Fruit fly (Drosophila melanogaster) whole organism, embryonic: ENCODE measurements around the gene CG15308.

Experiments used
- Awh ChIP-seq: fragments of 200-800 bp; sonication (Bioruptor generic); IDR thresholded peaks from 2 replicates; pipeline ENCODE4, ENCODE4 v1.3.6; 2022; ENCODE audit warnings: missing biosample characterization, missing genetic modification characterization
- CG11504 ChIP-seq: fragments of 200-800 bp; sonication (Bioruptor generic); optimal IDR thresholded peaks from 3 replicates; lab custom pipeline; 2019; ENCODE audit warnings: missing biosample characterization, mild to moderate bottlenecking, missing genetic modification characterization, moderate library complexity
- CG11695 ChIP-seq: fragments of 200-800 bp; sonication (Bioruptor generic); IDR thresholded peaks from 3 replicates; pipeline ENCODE4 v1.3.6; 2022; ENCODE audit warnings: missing biosample characterization, missing genetic modification characterization
- CG12391 ChIP-seq: fragments of 200-800 bp; sonication (Bioruptor generic); optimal IDR thresholded peaks from 3 replicates; lab custom pipeline; 2018; ENCODE audit warnings: missing biosample characterization, mild to moderate bottlenecking, missing genetic modification characterization, moderate library complexity
- CG12659 ChIP-seq: fragments of 200-800 bp; sonication (Bioruptor generic); optimal IDR thresholded peaks from 3 replicates; lab custom pipeline; 2017; ENCODE audit warnings: mild to moderate bottlenecking, missing biosample characterization, missing genetic modification reagents, missing genetic modification characterization
- CG13424 ChIP-seq: fragments of 200-800 bp; sonication (Bioruptor generic); optimal IDR thresholded peaks from 2 replicates; lab custom pipeline; 2019; ENCODE audit warnings: missing biosample characterization, mild to moderate bottlenecking, missing genetic modification characterization, moderate library complexity
- CG15269 ChIP-seq: fragments of 200-800 bp; sonication (Bioruptor generic); optimal IDR thresholded peaks from 2 replicates; lab custom pipeline; 2018; ENCODE audit warnings: missing biosample characterization, mild to moderate bottlenecking, missing genetic modification characterization, moderate library complexity
- CG15696 ChIP-seq: fragments of 200-800 bp; sonication (Bioruptor generic); optimal IDR thresholded peaks from 2 replicates; lab custom pipeline; 2019; ENCODE audit warnings: missing biosample characterization, mild to moderate bottlenecking, missing genetic modification characterization, moderate library complexity
- CG1603 ChIP-seq: fragments of 200-800 bp; sonication (Bioruptor generic); optimal IDR thresholded peaks from 2 replicates; lab custom pipeline; 2019; ENCODE audit warnings: missing biosample characterization, mild to moderate bottlenecking, missing genetic modification characterization, moderate library complexity
- CG16813 ChIP-seq: fragments of 200-800 bp; sonication (Bioruptor generic); IDR thresholded peaks from 3 replicates; pipeline ENCODE4 v1.3.6; 2022; ENCODE audit warnings: missing biosample characterization, missing genetic modification characterization; ENCODE audit not compliant: partially characterized antibody
- CG17328 ChIP-seq: fragments of 200-800 bp; sonication (Bioruptor generic); IDR thresholded peaks from 2 replicates; pipeline ENCODE4 v1.3.6; 2022; ENCODE audit warnings: missing biosample characterization, missing genetic modification characterization
- CG17359 ChIP-seq: fragments of 200-800 bp; sonication (Bioruptor generic); optimal IDR thresholded peaks from 3 replicates; lab custom pipeline; 2018; ENCODE audit warnings: missing biosample characterization, mild to moderate bottlenecking, missing genetic modification characterization, moderate library complexity
- CG17612 ChIP-seq: fragments of 200-800 bp; sonication (Bioruptor generic); IDR thresholded peaks from 2 replicates; pipeline ENCODE4 v1.3.6; 2022; ENCODE audit warnings: missing biosample characterization, missing genetic modification characterization
- CG2712 ChIP-seq: fragments of 200-800 bp; optimal IDR thresholded peaks from 3 replicates; lab custom pipeline; 2019; ENCODE audit warnings: missing biosample characterization, mild to moderate bottlenecking, missing genetic modification characterization, moderate library complexity
- CG3065 ChIP-seq: fragments of 200-800 bp; sonication (Bioruptor generic); optimal IDR thresholded peaks from 2 replicates; lab custom pipeline; 2016; ENCODE audit warnings: missing biosample characterization, missing genetic modification characterization
- CG4360 ChIP-seq: fragments of 200-800 bp; sonication (Bioruptor generic); IDR thresholded peaks from 2 replicates; pipeline ENCODE4 v1.3.6; 2022; ENCODE audit warnings: missing biosample characterization, missing genetic modification characterization
- CG4730 ChIP-seq: fragments of 200-800 bp; sonication (Bioruptor generic); IDR thresholded peaks from 2 replicates; pipeline ENCODE4 v1.3.6; 2022; ENCODE audit warnings: missing biosample characterization, missing genetic modification characterization
- CG7556 ChIP-seq: fragments of 200-800 bp; sonication (Bioruptor generic); optimal IDR thresholded peaks from 2 replicates; lab custom pipeline; 2017; ENCODE audit warnings: missing biosample characterization, mild to moderate bottlenecking, missing genetic modification characterization
- CG8388 ChIP-seq: fragments of 200-800 bp; sonication (Bioruptor generic); optimal IDR thresholded peaks from 2 replicates; lab custom pipeline; 2019; ENCODE audit warnings: missing biosample characterization, mild to moderate bottlenecking, missing genetic modification characterization, moderate library complexity
- CG9876 ChIP-seq: fragments of 200-800 bp; sonication (Bioruptor generic); optimal IDR thresholded peaks from 2 replicates; lab custom pipeline; 2016; ENCODE audit warnings: missing biosample characterization, missing genetic modification characterization
- CkIIα-i1 ChIP-seq: fragments of 200-800 bp; sonication (Bioruptor generic); IDR thresholded peaks from 2 replicates; pipeline ENCODE4 v1.3.6; 2022; ENCODE audit warnings: missing biosample characterization, missing genetic modification characterization
- Dip3 ChIP-seq: fragments of 200-800 bp; sonication (Bioruptor generic); optimal IDR thresholded peaks from 3 replicates; lab custom pipeline; 2016; ENCODE audit warnings: missing biosample characterization, missing genetic modification characterization
- Ets65A ChIP-seq: fragments of 200-800 bp; sonication (Bioruptor generic); peaks from one replicate; lab custom pipeline; 2016; ENCODE audit warnings: missing biosample characterization, missing genetic modification characterization
- Hsf ChIP-seq: fragments of 200-800 bp; sonication (Bioruptor generic); optimal IDR thresholded peaks from 3 replicates; lab custom pipeline; 2016; ENCODE audit warnings: missing biosample characterization, missing genetic modification characterization
- MESR4 ChIP-seq: fragments of 200-800 bp; sonication (Bioruptor generic); optimal IDR thresholded peaks from 2 replicates; lab custom pipeline; 2018; ENCODE audit warnings: missing biosample characterization, mild to moderate bottlenecking, missing genetic modification characterization, moderate library complexity
- NfI ChIP-seq: fragments of 200-800 bp; sonication (Bioruptor generic); optimal IDR thresholded peaks from 3 replicates; lab custom pipeline; 2018; ENCODE audit warnings: missing biosample characterization, mild to moderate bottlenecking, missing genetic modification characterization, moderate library complexity
- PHDP ChIP-seq: fragments of 200-800 bp; sonication (Bioruptor generic); optimal IDR thresholded peaks from 3 replicates; lab custom pipeline; 2018; ENCODE audit warnings: missing biosample characterization, mild to moderate bottlenecking, missing genetic modification characterization, moderate library complexity
- Scr ChIP-seq: fragments of 200-800 bp; sonication (Bioruptor generic); IDR thresholded peaks from 2 replicates; pipeline ENCODE4 v1.3.6; 2022; ENCODE audit warnings: missing biosample characterization, missing genetic modification characterization; ENCODE audit not compliant: partially characterized antibody
- Sox100B ChIP-seq: fragments of 200-800 bp; sonication (Bioruptor generic); optimal IDR thresholded peaks from 3 replicates; lab custom pipeline; 2018; ENCODE audit warnings: missing biosample characterization, mild to moderate bottlenecking, missing genetic modification characterization
- Sox102F ChIP-seq: fragments of 200-800 bp; sonication (Bioruptor generic); optimal IDR thresholded peaks from 2 replicates; lab custom pipeline; 2018; ENCODE audit warnings: missing biosample characterization, mild to moderate bottlenecking, missing genetic modification characterization, moderate library complexity
- ap ChIP-seq: fragments of 200-800 bp; sonication (Bioruptor generic); IDR thresholded peaks from 2 replicates; pipeline ENCODE4 v1.3.6; 2022; ENCODE audit warnings: missing biosample characterization, missing genetic modification characterization
- ase ChIP-seq: fragments of 200-800 bp; sonication (Bioruptor generic); IDR thresholded peaks from 3 replicates; pipeline ENCODE4 v1.3.6; 2022; ENCODE audit warnings: missing biosample characterization, missing genetic modification characterization
- bsh ChIP-seq, 2 experiments: fragments of 200-800 bp; sonication (Bioruptor generic); optimal IDR thresholded peaks; 2 replicates each; lab custom pipeline; 2017 to 2018; ENCODE audit warnings: mild to moderate bottlenecking in 2 of 2, missing biosample characterization in 2 of 2, missing genetic modification characterization in 2 of 2, moderate library complexity in 1 of 2
- cas ChIP-seq: fragments of 200-800 bp; sonication (Bioruptor generic); IDR thresholded peaks from 2 replicates; pipeline ENCODE4 v1.3.6; 2022; ENCODE audit warnings: missing biosample characterization, missing genetic modification characterization
- dmrt11E ChIP-seq: fragments of 200-800 bp; sonication (Bioruptor generic); optimal IDR thresholded peaks from 3 replicates; lab custom pipeline; 2018; ENCODE audit warnings: missing biosample characterization, mild to moderate bottlenecking, missing genetic modification characterization, moderate library complexity
- dmrt99B ChIP-seq: fragments of 200-800 bp; sonication (Bioruptor generic); optimal IDR thresholded peaks from 2 replicates; lab custom pipeline; 2018; ENCODE audit warnings: missing biosample characterization, mild to moderate bottlenecking, missing genetic modification characterization, moderate library complexity
- dysf ChIP-seq: fragments of 200-800 bp; sonication (Bioruptor generic); IDR thresholded peaks from 3 replicates; pipeline ENCODE4 v1.3.6; 2022; ENCODE audit warnings: missing biosample characterization, missing genetic modification characterization
- lilli ChIP-seq: fragments of 200-800 bp; sonication (Bioruptor generic); optimal IDR thresholded peaks from 3 replicates; lab custom pipeline; 2016; ENCODE audit warnings: missing biosample characterization, missing genetic modification characterization
- lmd ChIP-seq: fragments of 200-800 bp; sonication (Bioruptor generic); IDR thresholded peaks from 2 replicates; pipeline ENCODE4 v1.3.6; 2022; ENCODE audit warnings: missing biosample characterization, missing genetic modification characterization
- nau ChIP-seq: fragments of 200-800 bp; sonication (Bioruptor generic); optimal IDR thresholded peaks from 3 replicates; lab custom pipeline; 2017; ENCODE audit warnings: missing biosample characterization, mild to moderate bottlenecking, missing genetic modification characterization, missing genetic modification reagents
- otp ChIP-seq: fragments of 200-800 bp; sonication (Bioruptor generic); IDR thresholded peaks from 3 replicates; pipeline ENCODE4, ENCODE4 v1.3.6; 2022; ENCODE audit warnings: missing biosample characterization, missing genetic modification characterization
- phol ChIP-seq: fragments of 200-800 bp; sonication (Bioruptor generic); optimal IDR thresholded peaks from 3 replicates; lab custom pipeline; 2018; ENCODE audit warnings: missing biosample characterization, mild to moderate bottlenecking, missing genetic modification characterization, moderate library complexity
- prd ChIP-seq, 3 experiments: fragments of >200 bp in 2 of 3; fragments of 200-800 bp in 1 of 3; sonication (Bioruptor generic) in 1 of 3; optimal IDR thresholded peaks in 2 of 3; IDR thresholded peaks in 1 of 3; 2 replicates in 2 of 3; 3 replicates in 1 of 3; pipeline versions ENCODE4 v1.3.6 to Lab custom; 2017 to 2022; ENCODE audit warnings: missing biosample characterization in 1 of 3, missing genetic modification characterization in 1 of 3
- pzg ChIP-seq: fragments of 200-800 bp; sonication (Bioruptor generic); optimal IDR thresholded peaks from 3 replicates; lab custom pipeline; 2018; ENCODE audit warnings: missing biosample characterization, mild to moderate bottlenecking, missing genetic modification characterization, moderate library complexity
- sens ChIP-seq: fragments of 200-800 bp; sonication (Bioruptor generic); peaks from one replicate; lab custom pipeline; 2016; ENCODE audit warnings: missing biosample characterization, missing genetic modification characterization
- sob ChIP-seq: fragments of 200-800 bp; sonication (Bioruptor generic); IDR thresholded peaks from 2 replicates; pipeline ENCODE4 v1.3.6; 2022; ENCODE audit warnings: missing biosample characterization, missing genetic modification characterization
- stc ChIP-seq: fragments of 200-800 bp; sonication (Bioruptor generic); IDR thresholded peaks from 2 replicates; pipeline ENCODE4 v1.3.6; 2022; ENCODE audit warnings: missing biosample characterization, missing genetic modification characterization
- unpg ChIP-seq: fragments of 200-800 bp; sonication (Bioruptor generic); optimal IDR thresholded peaks from 3 replicates; lab custom pipeline; 2018; ENCODE audit warnings: missing biosample characterization, mild to moderate bottlenecking, missing genetic modification characterization, moderate library complexity
- vfl ChIP-seq: fragments of 200-800 bp; sonication (Bioruptor generic); optimal IDR thresholded peaks from 2 replicates; lab custom pipeline; 2016; ENCODE audit warnings: missing biosample characterization, missing genetic modification characterization

Gene CG15308

dm6 chrX:10233065-10233464 is 14.1 kb upstream of the CG15308 start, which contains the start of gene CG2961:
CG2961 (minus strand) TSS chrX:10233080.
- TF ChIP-seq Ets65A, result peak; percentile 65
- TF ChIP-seq CG17359 (tag; lab: Kevin White, UChicago), result peak; percentile 45
- TF ChIP-seq CG17612 (GFP tag; lab: Robert Waterston, UW), result peak; percentile 26; the same call in 1 of the 2 replicates
- peak; percentile 25 for TF ChIP-seq PHDP (tag; lab: Kevin White, UChicago)
- no peak for TF ChIP-seq pzg (GFP tag; lab: Kevin White, UChicago)
- no peak for TF ChIP-seq CG16813 (GFP tag; lab: Robert Waterston, UW)
- no peak for TF ChIP-seq dmrt11E (tag; lab: Kevin White, UChicago)
- peak; percentile 54 for TF ChIP-seq CG11504
- peak; percentile 43 for TF ChIP-seq phol (tag; lab: Kevin White, UChicago)
- peak; percentile 2 for TF ChIP-seq NfI
- TF ChIP-seq stc (GFP tag; lab: Robert Waterston, UW), result peak; percentile 52
- peak; percentile 38; the same call in 1 of the 2 replicates for TF ChIP-seq ap (GFP tag; lab: Robert Waterston, UW)
- no peak for TF ChIP-seq CG12659 (GFP tag; lab: Kevin White, UChicago)
- peak; percentile 60 for TF ChIP-seq CG13424 (tag; lab: Kevin White, UChicago)
- no peak for TF ChIP-seq CG9876
- TF ChIP-seq CG7556 (GFP tag; lab: Kevin White, UChicago), result no peak
- no peak for TF ChIP-seq Hsf (GFP tag; lab: Kevin White, UChicago)
- TF ChIP-seq Sox100B (GFP tag; lab: Kevin White, UChicago), result peak; percentile 43
- TF ChIP-seq prd (optimal IDR thresholded peaks at IDR 0.05; lab: Kevin White, UChicago), result no peak
- peak; percentile 29; the same call in 1 of the 3 replicates for TF ChIP-seq prd (GFP tag; IDR thresholded peaks at IDR 0.05; lab: Robert Waterston, UW)
- TF ChIP-seq otp, result no peak
- TF ChIP-seq lmd (GFP tag; lab: Robert Waterston, UW), result peak; percentile 14; the same call in 1 of the 2 replicates
- no peak for TF ChIP-seq Scr (GFP tag; lab: Robert Waterston, UW)
- TF ChIP-seq nau (GFP tag; lab: Kevin White, UChicago), result peak; percentile 8
- peak; percentile 31 for TF ChIP-seq CG12391
- peak; percentile 47 for TF ChIP-seq dysf (GFP tag; lab: Robert Waterston, UW)
- TF ChIP-seq CG15269, result peak; percentile 58
- TF ChIP-seq CG15696, result no peak
- peak in 1 of 2 experiments; percentile 50 for TF ChIP-seq bsh (GFP tag; optimal IDR thresholded peaks at IDR 0.05; lab: Kevin White, UChicago)
- TF ChIP-seq CG11695 (GFP tag; lab: Robert Waterston, UW), result peak; percentile 23; the same call in 1 of the 3 replicates
- no peak for TF ChIP-seq CG3065
- peak; percentile 58 for TF ChIP-seq unpg (GFP tag; lab: Kevin White, UChicago)
- TF ChIP-seq sob (GFP tag; lab: Robert Waterston, UW), result no peak
- peak; percentile 64 for TF ChIP-seq Sox102F
- 0 out of 2 replicates have a peak, but pooled peaks have one; percentile 34 for TF ChIP-seq CG4730 (GFP tag; lab: Robert Waterston, UW)
- TF ChIP-seq CkIIα-i1 (GFP tag; lab: Robert Waterston, UW), result no peak
- TF ChIP-seq MESR4 (GFP tag; lab: Kevin White, UChicago), result no peak
- peak; percentile 63 for TF ChIP-seq dmrt99B
- TF ChIP-seq CG8388 (GFP tag; lab: Kevin White, UChicago), result peak; percentile 1
- TF ChIP-seq ase (GFP tag; lab: Robert Waterston, UW), result 0 out of 3 replicates have a peak, but pooled peaks have one; percentile 8
- peak; percentile 83 for TF ChIP-seq sens (GFP tag; lab: Kevin White, UChicago)
- no peak for TF ChIP-seq vfl (GFP tag; lab: Kevin White, UChicago)
- no peak for TF ChIP-seq cas (GFP tag; lab: Robert Waterston, UW)
- TF ChIP-seq lilli, result no peak
- peak; percentile 33 for TF ChIP-seq CG2712
- 0 out of 2 replicates have a peak, but pooled peaks have one; percentile 8 for TF ChIP-seq CG17328
- TF ChIP-seq CG4360 (GFP tag; lab: Robert Waterston, UW), result no peak
- peak; percentile 21 for TF ChIP-seq CG1603 (tag; lab: Kevin White, UChicago)
- 0 out of 2 replicates have a peak, but pooled peaks have one; percentile 17 for TF ChIP-seq Awh
- no peak for TF ChIP-seq Dip3
